Fruit fly (Drosophila melanogaster) whole organism, prepupa: ENCODE measurements around the gene Faa.
A peak's percentile ranks its signal among the peaks of the same experiment; 100 is the strongest.

ENCODE experiments used
- Blimp-1 ChIP-seq: fragments of 200-800 bp; sonication (Bioruptor generic); optimal IDR thresholded peaks from 3 replicates; lab custom pipeline; 2017; ENCODE audit warnings: missing biosample characterization, missing genetic modification characterization, mild to moderate bottlenecking, moderate library complexity, missing genetic modification reagents
- CG10669 ChIP-seq: fragments of 200-800 bp; sonication (Bioruptor generic); optimal IDR thresholded peaks from 3 replicates; lab custom pipeline; 2018; ENCODE audit warnings: missing biosample characterization, mild to moderate bottlenecking, missing genetic modification characterization, moderate library complexity
- CG11762 ChIP-seq: fragments of 200-800 bp; sonication (Bioruptor generic); optimal IDR thresholded peaks from 3 replicates; lab custom pipeline; 2016; ENCODE audit warnings: missing biosample characterization, missing genetic modification characterization; ENCODE audit not compliant: insufficient read depth
- CG11902 ChIP-seq: fragments of 200-800 bp; sonication (Bioruptor generic); optimal IDR thresholded peaks from 3 replicates; lab custom pipeline; 2016; ENCODE audit warnings: missing biosample characterization, missing genetic modification characterization
- CG1621 ChIP-seq: fragments of 200-800 bp; sonication (Bioruptor generic); optimal IDR thresholded peaks from 3 replicates; lab custom pipeline; 2018; ENCODE audit warnings: missing biosample characterization, mild to moderate bottlenecking, missing genetic modification characterization
- CG31627 ChIP-seq: fragments of 200-800 bp; sonication (Bioruptor generic); optimal IDR thresholded peaks from 3 replicates; lab custom pipeline; 2016; ENCODE audit warnings: missing biosample characterization, missing genetic modification characterization
- CG3919 ChIP-seq: fragments of 200-800 bp; sonication (Bioruptor generic); optimal IDR thresholded peaks from 3 replicates; lab custom pipeline; 2016; ENCODE audit warnings: missing biosample characterization, missing genetic modification characterization
- CG6163 ChIP-seq: fragments of 200-800 bp; sonication (Bioruptor generic); IDR thresholded peaks from 3 replicates; pipeline ENCODE4 v1.3.6; 2022; ENCODE audit warnings: missing biosample characterization, missing genetic modification characterization
- CG6276 ChIP-seq: fragments of 200-800 bp; sonication (Bioruptor generic); optimal IDR thresholded peaks from 2 replicates; lab custom pipeline; 2017; ENCODE audit warnings: missing biosample characterization, mild to moderate bottlenecking, missing genetic modification characterization
- CG6792 ChIP-seq: fragments of 200-800 bp; sonication (Bioruptor generic); optimal IDR thresholded peaks from 3 replicates; lab custom pipeline; 2016; ENCODE audit warnings: missing biosample characterization, missing genetic modification characterization
- CG7368 ChIP-seq: fragments of 200-800 bp; sonication (Bioruptor generic); optimal IDR thresholded peaks from 3 replicates; lab custom pipeline; 2016; ENCODE audit warnings: missing biosample characterization, missing genetic modification characterization
- CG8119 ChIP-seq: fragments of 200-800 bp; sonication (Bioruptor generic); IDR thresholded peaks from 3 replicates; pipeline ENCODE4 v1.3.6; 2022; ENCODE audit warnings: missing biosample characterization, missing genetic modification characterization
- Ets21C ChIP-seq: fragments of 200-800 bp; sonication (Bioruptor generic); optimal IDR thresholded peaks from 3 replicates; lab custom pipeline; 2016; ENCODE audit warnings: missing biosample characterization, missing genetic modification characterization
- Ets96B ChIP-seq: fragments of 200-800 bp; optimal IDR thresholded peaks from 2 replicates; lab custom pipeline; 2019; ENCODE audit warnings: missing biosample characterization, mild to moderate bottlenecking, missing genetic modification characterization, moderate library complexity
- Hr38 ChIP-seq: sonication (Bioruptor generic); optimal IDR thresholded peaks from 2 replicates; lab custom pipeline; 2016; ENCODE audit warnings: missing biosample characterization, missing genetic modification characterization
- Hr39 ChIP-seq: fragments of 200-800 bp; sonication (Bioruptor generic); optimal IDR thresholded peaks from 2 replicates; lab custom pipeline; 2016; ENCODE audit warnings: missing biosample characterization, missing genetic modification characterization
- Hr4 ChIP-seq: fragments of 200-800 bp; sonication (Bioruptor generic); optimal IDR thresholded peaks from 3 replicates; lab custom pipeline; 2016; ENCODE audit warnings: missing biosample characterization, missing genetic modification characterization
- OdsH ChIP-seq: fragments of 200-800 bp; sonication (Bioruptor generic); optimal IDR thresholded peaks from 3 replicates; lab custom pipeline; 2016; ENCODE audit warnings: missing biosample characterization, missing genetic modification characterization
- Smox ChIP-seq: fragments of 200-800 bp; sonication (Bioruptor generic); optimal IDR thresholded peaks from 3 replicates; lab custom pipeline; 2016; ENCODE audit warnings: missing biosample characterization, missing genetic modification characterization
- Sox15 ChIP-seq: fragments of 200-800 bp; sonication (Bioruptor generic); optimal IDR thresholded peaks from 3 replicates; lab custom pipeline; 2016; ENCODE audit warnings: missing biosample characterization, missing genetic modification characterization
- acj6 ChIP-seq: fragments of 200-800 bp; sonication (Bioruptor generic); optimal IDR thresholded peaks from 3 replicates; lab custom pipeline; 2016; ENCODE audit warnings: missing biosample characterization, missing genetic modification characterization
- dac ChIP-seq: fragments of 200-800 bp; sonication (Bioruptor generic); optimal IDR thresholded peaks from 2 replicates; lab custom pipeline; 2017; ENCODE audit warnings: missing biosample characterization, mild to moderate bottlenecking, missing genetic modification characterization
- dsx ChIP-seq: fragments of 200-800 bp; optimal IDR thresholded peaks from 3 replicates; lab custom pipeline; 2019; ENCODE audit warnings: missing biosample characterization, mild to moderate bottlenecking, missing genetic modification characterization, moderate library complexity; ENCODE audit not compliant: poor library complexity, severe bottlenecking
- eg ChIP-seq: fragments of 200-800 bp; sonication (Bioruptor generic); IDR thresholded peaks from 3 replicates; pipeline ENCODE4 v1.3.6; 2022; ENCODE audit warnings: missing biosample characterization, missing genetic modification characterization
- esn ChIP-seq: fragments of 200-800 bp; sonication (Bioruptor generic); optimal IDR thresholded peaks from 2 replicates; lab custom pipeline; 2016; ENCODE audit warnings: missing biosample characterization, mild to moderate bottlenecking, missing genetic modification characterization, moderate library complexity
- fd85E ChIP-seq: fragments of 200-800 bp; sonication (Bioruptor generic); optimal IDR thresholded peaks from 3 replicates; lab custom pipeline; 2016; ENCODE audit warnings: missing biosample characterization, missing genetic modification characterization
- fkh ChIP-seq: fragments of 200-800 bp; sonication (Bioruptor generic); optimal IDR thresholded peaks from 3 replicates; lab custom pipeline; 2017; ENCODE audit warnings: missing biosample characterization, mild to moderate bottlenecking, missing genetic modification characterization, moderate library complexity
- salr ChIP-seq, 2 experiments: fragments of 200-800 bp; sonication (Bioruptor generic); optimal IDR thresholded peaks; 3 replicates each; lab custom pipeline; 2016 to 2018; ENCODE audit warnings: missing biosample characterization in 2 of 2, missing genetic modification characterization in 2 of 2, mild to moderate bottlenecking in 1 of 2
- svp ChIP-seq: fragments of 200-800 bp; sonication (Bioruptor generic); peaks from one replicate; lab custom pipeline; 2016; ENCODE audit warnings: missing biosample characterization, missing genetic modification characterization
- vri ChIP-seq: fragments of 200-800 bp; sonication (Bioruptor generic); optimal IDR thresholded peaks from 3 replicates; lab custom pipeline; 2016; ENCODE audit warnings: missing biosample characterization, mild to moderate bottlenecking, missing genetic modification characterization

The Faa gene

dm6 chr3L:4031762-4032161 is 42.0 kb downstream of the Faa start, which contains the start of the genes Gr64d and Gr64e:
Gene Gr64d (plus strand): TSS chr3L:4032062.
Gene Gr64e (plus strand): TSS chr3L:4032141.
- TF ChIP-seq esn (GFP tag; lab: Kevin White, UChicago) (no peak), acj6 (GFP tag; lab: Kevin White, UChicago) (no peak), dsx (GFP tag; lab: Kevin White, UChicago) (no peak), salr (GFP tag; optimal IDR thresholded peaks at IDR 0.05; lab: Kevin White, UChicago) (no peak), Hr4 (GFP tag; lab: Kevin White, UChicago) (no peak)

DNA sequence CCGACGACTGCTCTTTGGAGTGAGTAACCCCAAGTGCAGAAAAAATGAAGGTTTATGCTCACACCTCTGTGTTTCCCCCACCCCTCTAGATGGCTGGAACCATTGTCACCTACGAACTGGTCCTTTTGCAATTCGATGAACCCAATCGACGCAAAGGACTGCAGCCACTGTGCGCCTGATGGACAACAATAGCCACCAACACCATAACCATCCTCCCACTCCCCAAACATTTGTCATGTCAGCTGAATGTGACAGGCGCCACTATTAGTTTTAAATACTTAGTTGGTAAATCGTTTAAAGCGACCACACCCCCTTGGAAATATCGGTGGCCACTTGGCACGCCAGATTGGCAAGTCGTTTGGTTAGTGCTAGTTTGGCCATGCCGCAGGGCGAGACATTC is 45.4 kb downstream of the Faa start, which contains the start of the genes Gr64b and Gr64c:
Gene Gr64b (plus strand): TSS at position 301 of the 400 bp plus-strand sequence.
Gene Gr64c (plus strand): TSS at position 301 of the 400 bp plus-strand sequence.
- TF ChIP-seq eg (GFP tag; lab: Robert Waterston, UW) (no peak), Ets21C (GFP tag; lab: Kevin White, UChicago) (no peak), fd85E (no peak), CG6276 (GFP tag; lab: Kevin White, UChicago) (no peak), CG7368 (GFP tag; lab: Kevin White, UChicago) (no peak), CG31627 (no peak), Smox (GFP tag; lab: Kevin White, UChicago) (no peak), CG6163 (GFP tag; lab: Robert Waterston, UW) (no peak), CG8119 (GFP tag; lab: Robert Waterston, UW) (no peak), Hr38 (GFP tag; lab: Kevin White, UChicago) (no peak), CG3919 (GFP tag; lab: Kevin White, UChicago) (no peak), svp (GFP tag; lab: Kevin White, UChicago) (no peak), OdsH (GFP tag; lab: Kevin White, UChicago) (no peak), Blimp-1 (GFP tag; lab: Kevin White, UChicago) (no peak), Hr39 (no peak)

DNA sequence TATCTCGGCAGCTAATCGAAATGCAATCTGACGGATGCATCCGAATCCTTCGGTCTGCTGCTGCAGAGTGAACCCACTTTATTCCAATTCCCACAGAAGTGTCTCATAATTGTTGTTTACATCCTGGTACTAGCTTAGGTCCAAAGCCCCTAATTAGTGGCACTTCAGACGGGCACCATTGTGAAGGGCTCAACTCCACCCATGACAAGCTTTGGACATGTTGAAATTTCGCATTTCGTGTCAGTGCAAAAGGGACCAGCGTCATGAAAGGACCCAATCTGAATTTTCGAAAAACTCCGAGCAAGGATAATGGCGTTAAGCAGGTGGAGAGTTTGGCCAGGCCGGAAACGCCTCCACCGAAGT is 47.3 kb downstream of the Faa start, which contains the start of gene Gr64a:
Gene Gr64a (plus strand): TSS at position 264 of the 363 bp plus-strand sequence.
- no peak for TF ChIP-seq esn (GFP tag; lab: Kevin White, UChicago)
- no peak for TF ChIP-seq CG11762 (GFP tag; lab: Kevin White, UChicago)
- no peak for TF ChIP-seq Sox15 (GFP tag; lab: Kevin White, UChicago)
- no peak for TF ChIP-seq Ets96B (tag; lab: Kevin White, UChicago)
- no peak for TF ChIP-seq CG1621 (tag; lab: Kevin White, UChicago)
- TF ChIP-seq eg (GFP tag; lab: Robert Waterston, UW): no peak
- TF ChIP-seq CG11902 (GFP tag; lab: Kevin White, UChicago): no peak
- TF ChIP-seq CG8119 (GFP tag; lab: Robert Waterston, UW): no peak
- TF ChIP-seq dac (GFP tag; lab: Kevin White, UChicago): no peak
- no peak for TF ChIP-seq CG10669 (GFP tag; lab: Kevin White, UChicago)

dm6 chr3L:4025738-4026505 is 47.8 kb downstream of the Faa start, which contains the start of gene CG11594:
Gene CG11594 (minus strand): TSS chr3L:4026011.
- peak; percentile 91 for TF ChIP-seq fkh (GFP tag; lab: Kevin White, UChicago)
- no peak for TF ChIP-seq CG3919 (GFP tag; lab: Kevin White, UChicago)
- TF ChIP-seq vri (GFP tag; lab: Kevin White, UChicago): peak; percentile 66

DNA sequence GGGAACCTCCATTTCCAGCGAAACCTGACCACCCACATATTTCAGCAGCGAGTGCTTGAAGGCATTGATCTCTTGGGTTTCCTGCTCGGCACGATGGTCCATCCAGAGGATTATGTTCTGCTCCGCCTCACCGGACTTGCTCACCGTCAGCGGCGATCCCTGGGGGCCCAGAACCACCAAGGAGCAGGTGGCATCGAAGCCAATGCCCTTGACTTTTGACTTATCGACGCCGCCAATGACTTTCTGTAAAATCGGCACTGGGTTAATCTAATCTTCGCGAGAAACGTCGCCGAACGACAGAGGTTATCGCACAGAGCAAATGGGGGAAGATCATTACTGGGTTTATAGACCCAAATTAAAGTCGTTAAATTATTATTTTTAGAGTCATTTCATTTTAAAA is 49.3 kb downstream of the Faa start:
- TF ChIP-seq Sox15 (GFP tag; lab: Kevin White, UChicago) (no peak), CG6792 (GFP tag; lab: Kevin White, UChicago) (no peak), Hr39 (no peak), svp (GFP tag; lab: Kevin White, UChicago) (peak; percentile 91), Hr4 (GFP tag; lab: Kevin White, UChicago) (no peak), CG8119 (GFP tag; lab: Robert Waterston, UW) (no peak)
